Fruit fly (Drosophila melanogaster) whole organism, prepupa: ENCODE results near the gene Tmep.
A peak's percentile ranks its signal among the peaks of the same experiment; 100 is the strongest.

ENCODE experiments used
- Blimp-1 ChIP-seq: fragments of 200-800 bp; sonication (Bioruptor generic); optimal IDR thresholded peaks from 3 replicates; lab custom pipeline; 2017; ENCODE audit warnings: missing biosample characterization, missing genetic modification characterization, mild to moderate bottlenecking, moderate library complexity, missing genetic modification reagents
- CG10631 ChIP-seq: fragments of 200-800 bp; sonication (Bioruptor generic); optimal IDR thresholded peaks from 2 replicates; lab custom pipeline; 2016; ENCODE audit warnings: missing biosample characterization, missing genetic modification characterization
- CG10669 ChIP-seq: fragments of 200-800 bp; sonication (Bioruptor generic); optimal IDR thresholded peaks from 3 replicates; lab custom pipeline; 2018; ENCODE audit warnings: missing biosample characterization, mild to moderate bottlenecking, missing genetic modification characterization, moderate library complexity
- CG11294 ChIP-seq: fragments of 200-800 bp; sonication (Bioruptor generic); IDR thresholded peaks from 2 replicates; pipeline ENCODE4 v1.3.6; 2022; ENCODE audit warnings: missing biosample characterization, missing genetic modification characterization
- CG11762 ChIP-seq: fragments of 200-800 bp; sonication (Bioruptor generic); optimal IDR thresholded peaks from 3 replicates; lab custom pipeline; 2016; ENCODE audit warnings: missing biosample characterization, missing genetic modification characterization; ENCODE audit not compliant: insufficient read depth
- CG11902 ChIP-seq: fragments of 200-800 bp; sonication (Bioruptor generic); optimal IDR thresholded peaks from 3 replicates; lab custom pipeline; 2016; ENCODE audit warnings: missing biosample characterization, missing genetic modification characterization
- CG15336 ChIP-seq: fragments of 200-800 bp; sonication (Bioruptor generic); IDR thresholded peaks from 2 replicates; pipeline ENCODE4 v1.3.6; 2022; ENCODE audit warnings: missing biosample characterization, missing genetic modification characterization
- CG1621 ChIP-seq: fragments of 200-800 bp; sonication (Bioruptor generic); optimal IDR thresholded peaks from 3 replicates; lab custom pipeline; 2018; ENCODE audit warnings: missing biosample characterization, mild to moderate bottlenecking, missing genetic modification characterization
- CG16779 ChIP-seq: fragments of 200-800 bp; sonication (Bioruptor generic); optimal IDR thresholded peaks from 3 replicates; lab custom pipeline; 2017; ENCODE audit warnings: missing biosample characterization, mild to moderate bottlenecking, missing genetic modification characterization
- CG3032 ChIP-seq: fragments of 200-800 bp; optimal IDR thresholded peaks from 2 replicates; lab custom pipeline; 2019; ENCODE audit warnings: missing biosample characterization, mild to moderate bottlenecking, missing genetic modification characterization, moderate library complexity
- CG31627 ChIP-seq: fragments of 200-800 bp; sonication (Bioruptor generic); optimal IDR thresholded peaks from 3 replicates; lab custom pipeline; 2016; ENCODE audit warnings: missing biosample characterization, missing genetic modification characterization
- CG32006 ChIP-seq: fragments of 200-800 bp; sonication (Bioruptor generic); optimal IDR thresholded peaks from 3 replicates; lab custom pipeline; 2017; ENCODE audit warnings: missing biosample characterization, mild to moderate bottlenecking, missing genetic modification characterization
- CG34406 ChIP-seq: fragments of 200-800 bp; sonication (Bioruptor generic); optimal IDR thresholded peaks from 3 replicates; lab custom pipeline; 2016; ENCODE audit warnings: missing biosample characterization, missing genetic modification characterization
- CG3919 ChIP-seq: fragments of 200-800 bp; sonication (Bioruptor generic); optimal IDR thresholded peaks from 3 replicates; lab custom pipeline; 2016; ENCODE audit warnings: missing biosample characterization, missing genetic modification characterization
- CG4318 ChIP-seq: fragments of 200-800 bp; sonication (Bioruptor generic); optimal IDR thresholded peaks from 3 replicates; lab custom pipeline; 2017; ENCODE audit warnings: missing biosample characterization, mild to moderate bottlenecking, missing genetic modification characterization
- CG6163 ChIP-seq: fragments of 200-800 bp; sonication (Bioruptor generic); IDR thresholded peaks from 3 replicates; pipeline ENCODE4 v1.3.6; 2022; ENCODE audit warnings: missing biosample characterization, missing genetic modification characterization
- CG6276 ChIP-seq: fragments of 200-800 bp; sonication (Bioruptor generic); optimal IDR thresholded peaks from 2 replicates; lab custom pipeline; 2017; ENCODE audit warnings: missing biosample characterization, mild to moderate bottlenecking, missing genetic modification characterization
- CG6792 ChIP-seq: fragments of 200-800 bp; sonication (Bioruptor generic); optimal IDR thresholded peaks from 3 replicates; lab custom pipeline; 2016; ENCODE audit warnings: missing biosample characterization, missing genetic modification characterization
- CG8119 ChIP-seq: fragments of 200-800 bp; sonication (Bioruptor generic); IDR thresholded peaks from 3 replicates; pipeline ENCODE4 v1.3.6; 2022; ENCODE audit warnings: missing biosample characterization, missing genetic modification characterization
- CG8319 ChIP-seq: fragments of 200-800 bp; sonication (Bioruptor generic); optimal IDR thresholded peaks from 3 replicates; lab custom pipeline; 2016; ENCODE audit warnings: missing biosample characterization, missing genetic modification characterization
- CG9139 ChIP-seq: fragments of 200-800 bp; sonication (Bioruptor generic); optimal IDR thresholded peaks from 3 replicates; lab custom pipeline; 2017; ENCODE audit warnings: missing biosample characterization, mild to moderate bottlenecking, missing genetic modification characterization
- Eip75B ChIP-seq: fragments of 200-800 bp; sonication (Bioruptor generic); optimal IDR thresholded peaks from 3 replicates; lab custom pipeline; 2016; ENCODE audit warnings: missing biosample characterization, missing genetic modification characterization
- Eip78C ChIP-seq: fragments of 200-800 bp; sonication (Bioruptor generic); peaks from one replicate; lab custom pipeline; 2016; ENCODE audit warnings: missing biosample characterization, missing genetic modification characterization
- Ets96B ChIP-seq: fragments of 200-800 bp; optimal IDR thresholded peaks from 2 replicates; lab custom pipeline; 2019; ENCODE audit warnings: missing biosample characterization, mild to moderate bottlenecking, missing genetic modification characterization, moderate library complexity
- Hr38 ChIP-seq: sonication (Bioruptor generic); optimal IDR thresholded peaks from 2 replicates; lab custom pipeline; 2016; ENCODE audit warnings: missing biosample characterization, missing genetic modification characterization
- Hr39 ChIP-seq: fragments of 200-800 bp; sonication (Bioruptor generic); optimal IDR thresholded peaks from 2 replicates; lab custom pipeline; 2016; ENCODE audit warnings: missing biosample characterization, missing genetic modification characterization
- Hr4 ChIP-seq: fragments of 200-800 bp; sonication (Bioruptor generic); optimal IDR thresholded peaks from 3 replicates; lab custom pipeline; 2016; ENCODE audit warnings: missing biosample characterization, missing genetic modification characterization
- Lpt ChIP-seq: fragments of 200-800 bp; sonication (Bioruptor generic); optimal IDR thresholded peaks from 3 replicates; lab custom pipeline; 2016; ENCODE audit warnings: missing biosample characterization, missing genetic modification characterization
- Met ChIP-seq: fragments of 200-800 bp; sonication (Bioruptor generic); optimal IDR thresholded peaks from 3 replicates; lab custom pipeline; 2016; ENCODE audit warnings: missing biosample characterization, missing genetic modification characterization
- OdsH ChIP-seq: fragments of 200-800 bp; sonication (Bioruptor generic); optimal IDR thresholded peaks from 3 replicates; lab custom pipeline; 2016; ENCODE audit warnings: missing biosample characterization, missing genetic modification characterization
- Smox ChIP-seq: fragments of 200-800 bp; sonication (Bioruptor generic); optimal IDR thresholded peaks from 3 replicates; lab custom pipeline; 2016; ENCODE audit warnings: missing biosample characterization, missing genetic modification characterization
- Sox102F ChIP-seq: fragments of 200-800 bp; sonication (Bioruptor generic); optimal IDR thresholded peaks from 2 replicates; lab custom pipeline; 2016; ENCODE audit warnings: missing biosample characterization, mild to moderate bottlenecking, missing genetic modification characterization
- Sox14 ChIP-seq: fragments of 200-800 bp; sonication (Bioruptor generic); optimal IDR thresholded peaks from 3 replicates; lab custom pipeline; 2016; ENCODE audit warnings: missing biosample characterization, missing genetic modification characterization
- Sox15 ChIP-seq: fragments of 200-800 bp; sonication (Bioruptor generic); optimal IDR thresholded peaks from 3 replicates; lab custom pipeline; 2016; ENCODE audit warnings: missing biosample characterization, missing genetic modification characterization
- achi ChIP-seq: fragments of 200-800 bp; sonication (Bioruptor generic); optimal IDR thresholded peaks from 3 replicates; lab custom pipeline; 2016; ENCODE audit warnings: missing biosample characterization, missing genetic modification characterization
- acj6 ChIP-seq: fragments of 200-800 bp; sonication (Bioruptor generic); optimal IDR thresholded peaks from 3 replicates; lab custom pipeline; 2016; ENCODE audit warnings: missing biosample characterization, missing genetic modification characterization
- cyc ChIP-seq: fragments of 200-800 bp; sonication (Bioruptor generic); optimal IDR thresholded peaks from 3 replicates; lab custom pipeline; 2016; ENCODE audit warnings: missing biosample characterization, missing genetic modification characterization
- dac ChIP-seq: fragments of 200-800 bp; sonication (Bioruptor generic); optimal IDR thresholded peaks from 2 replicates; lab custom pipeline; 2017; ENCODE audit warnings: missing biosample characterization, mild to moderate bottlenecking, missing genetic modification characterization
- dsx ChIP-seq: fragments of 200-800 bp; optimal IDR thresholded peaks from 3 replicates; lab custom pipeline; 2019; ENCODE audit warnings: missing biosample characterization, mild to moderate bottlenecking, missing genetic modification characterization, moderate library complexity; ENCODE audit not compliant: poor library complexity, severe bottlenecking
- fd59A ChIP-seq: fragments of 200-800 bp; sonication (Bioruptor generic); optimal IDR thresholded peaks from 2 replicates; lab custom pipeline; 2017; ENCODE audit warnings: missing biosample characterization, mild to moderate bottlenecking, missing genetic modification characterization, missing genetic modification reagents
- fd85E ChIP-seq: fragments of 200-800 bp; sonication (Bioruptor generic); optimal IDR thresholded peaks from 3 replicates; lab custom pipeline; 2016; ENCODE audit warnings: missing biosample characterization, missing genetic modification characterization
- fkh ChIP-seq: fragments of 200-800 bp; sonication (Bioruptor generic); optimal IDR thresholded peaks from 3 replicates; lab custom pipeline; 2017; ENCODE audit warnings: missing biosample characterization, mild to moderate bottlenecking, missing genetic modification characterization, moderate library complexity
- lz ChIP-seq: fragments of 200-800 bp; sonication (Bioruptor generic); optimal IDR thresholded peaks from 3 replicates; lab custom pipeline; 2016; ENCODE audit warnings: missing biosample characterization, missing genetic modification characterization
- net ChIP-seq: fragments of 200-800 bp; sonication (Bioruptor generic); optimal IDR thresholded peaks from 3 replicates; lab custom pipeline; 2016; ENCODE audit warnings: missing biosample characterization, missing genetic modification characterization
- spab ChIP-seq: fragments of 200-800 bp; sonication (Bioruptor generic); optimal IDR thresholded peaks from 2 replicates; lab custom pipeline; 2017; ENCODE audit warnings: missing biosample characterization, mild to moderate bottlenecking, missing genetic modification characterization, missing genetic modification reagents
- ss ChIP-seq, 2 experiments: fragments of 200-800 bp; sonication (Bioruptor generic); optimal IDR thresholded peaks; 2 replicates in 1 of 2; 3 replicates in 1 of 2; lab custom pipeline; 2017 to 2018; ENCODE audit warnings: mild to moderate bottlenecking in 2 of 2, missing biosample characterization in 2 of 2, missing genetic modification characterization in 2 of 2, moderate library complexity in 1 of 2
- topi ChIP-seq: fragments of 200-800 bp; sonication (Bioruptor generic); optimal IDR thresholded peaks from 3 replicates; lab custom pipeline; 2016; ENCODE audit warnings: missing biosample characterization, missing genetic modification characterization

Gene Tmep

dm6 chr3L:1584003-1584402, 15.0 kb downstream of the Tmep start (continued):
- TF ChIP-seq CG3919 (peak; percentile 8), CG11902 (GFP tag; lab: Kevin White, UChicago) (no peak), topi (GFP tag; lab: Kevin White, UChicago) (no peak), cyc (GFP tag; lab: Kevin White, UChicago) (no peak), fd59A (GFP tag; lab: Kevin White, UChicago) (no peak), CG16779 (no peak), CG1621 (tag; lab: Kevin White, UChicago) (no peak), dac (GFP tag; lab: Kevin White, UChicago) (peak; percentile 65), acj6 (GFP tag; lab: Kevin White, UChicago) (peak; percentile 61), dsx (GFP tag; lab: Kevin White, UChicago) (no peak), CG6792 (GFP tag; lab: Kevin White, UChicago) (no peak), Eip75B (GFP tag; lab: Kevin White, UChicago) (peak; percentile 31), CG11762 (GFP tag; lab: Kevin White, UChicago) (no peak), lz (GFP tag; lab: Kevin White, UChicago) (peak; percentile 0), CG8319 (GFP tag; lab: Kevin White, UChicago) (no peak), CG34406 (GFP tag; lab: Kevin White, UChicago) (peak; percentile 13), Lpt (peak; percentile 83), CG4318 (GFP tag; lab: Kevin White, UChicago) (peak; percentile 77), Hr38 (no peak), Eip78C (peak; percentile 88), Sox14 (GFP tag; lab: Kevin White, UChicago) (peak; percentile 72), CG32006 (GFP tag; lab: Kevin White, UChicago) (peak; percentile 91), fkh (no peak), Hr39 (GFP tag; lab: Kevin White, UChicago) (peak; percentile 46), ss (GFP tag; optimal IDR thresholded peaks at IDR 0.05; lab: Kevin White, UChicago) (no peak), spab (GFP tag; lab: Kevin White, UChicago) (no peak), Smox (GFP tag; lab: Kevin White, UChicago) (peak; percentile 12), OdsH (GFP tag; lab: Kevin White, UChicago) (peak; percentile 70), CG3032 (tag; lab: Kevin White, UChicago) (peak; percentile 3), achi (GFP tag; lab: Kevin White, UChicago) (peak; percentile 12), net (peak; percentile 60), CG11294 (peak; percentile 76), CG8119 (GFP tag; lab: Robert Waterston, UW) (peak; percentile 87), CG6163 (GFP tag; lab: Robert Waterston, UW) (no peak)
- TF ChIP-seq, all 60 proteins: peak for 33

- TF ChIP-seq OdsH (GFP tag; lab: Kevin White, UChicago), result peak; percentile 78
- TF ChIP-seq Lpt, result peak; percentile 73
- TF ChIP-seq dac (GFP tag; lab: Kevin White, UChicago), result peak; percentile 59
- no peak for TF ChIP-seq fkh
- peak; percentile 68 for TF ChIP-seq Eip75B (GFP tag; lab: Kevin White, UChicago)
- peak; percentile 56 for TF ChIP-seq Smox (GFP tag; lab: Kevin White, UChicago)
- TF ChIP-seq CG10631 (GFP tag; lab: Kevin White, UChicago), result peak; percentile 69
- TF ChIP-seq CG31627 (GFP tag; lab: Kevin White, UChicago), result peak; percentile 79
- TF ChIP-seq CG34406 (GFP tag; lab: Kevin White, UChicago), result peak; percentile 67
- peak; percentile 76 for TF ChIP-seq acj6 (GFP tag; lab: Kevin White, UChicago)
- TF ChIP-seq CG15336 (GFP tag; lab: Robert Waterston, UW), result peak; percentile 94
- TF ChIP-seq Sox102F (GFP tag; lab: Kevin White, UChicago), result peak; percentile 78
- peak; percentile 93 for TF ChIP-seq cyc (GFP tag; lab: Kevin White, UChicago)
- TF ChIP-seq Hr4, result peak; percentile 82
- TF ChIP-seq lz (GFP tag; lab: Kevin White, UChicago), result peak; percentile 80
- TF ChIP-seq Met (GFP tag; lab: Kevin White, UChicago), result peak; percentile 57
- peak; percentile 57 for TF ChIP-seq Blimp-1 (GFP tag; lab: Kevin White, UChicago)
- peak; percentile 87 for TF ChIP-seq topi (GFP tag; lab: Kevin White, UChicago)
- peak; percentile 51 for TF ChIP-seq Sox15 (GFP tag; lab: Kevin White, UChicago)
- peak; percentile 77 for TF ChIP-seq CG8319 (GFP tag; lab: Kevin White, UChicago)
- TF ChIP-seq Ets96B (tag; lab: Kevin White, UChicago), result peak; percentile 80
- peak; percentile 85 for TF ChIP-seq CG11762 (GFP tag; lab: Kevin White, UChicago)
- TF ChIP-seq achi (GFP tag; lab: Kevin White, UChicago), result peak; percentile 87
- TF ChIP-seq CG3919, result peak; percentile 93
- peak; percentile 73 for TF ChIP-seq CG9139
- TF ChIP-seq fd85E (GFP tag; lab: Kevin White, UChicago), result peak; percentile 82
- TF ChIP-seq Eip78C, result peak; percentile 97
- TF ChIP-seq Hr38, result no peak
- TF ChIP-seq Sox14 (GFP tag; lab: Kevin White, UChicago), result peak; percentile 72
- TF ChIP-seq CG10669 (GFP tag; lab: Kevin White, UChicago), result peak; percentile 83
- TF ChIP-seq CG16779, result peak; percentile 70
- TF ChIP-seq CG6276 (GFP tag; lab: Kevin White, UChicago), result peak; percentile 89
Observed at dm6 chr3L:1584781-1585180, 15.8 kb downstream of the Tmep start.
